Worm (Caenorhabditis elegans) whole organism, mixed stage, embryonic: Measurements from ENCODE around the gene C49C3.6.

ENCODE experiments used
- M03D4.4 ChIP-seq: sonication (generic microtip); optimal IDR thresholded peaks from 2 replicates; lab custom pipeline; 2017; ENCODE audit warnings: mild to moderate bottlenecking, missing genetic modification characterization, missing compliant biosample characterization
- bed-3 ChIP-seq: fragments of 200-800 bp; sonication (Bioruptor generic); optimal IDR thresholded peaks from 3 replicates; lab custom pipeline; 2018; ENCODE audit warnings: mild to moderate bottlenecking, missing genetic modification characterization, moderate library complexity, missing compliant biosample characterization
- blmp-1 ChIP-seq: fragments of 150-350 bp; optimal IDR thresholded peaks from 2 replicates; lab custom pipeline; 2014; ENCODE audit warnings: missing biosample characterization, missing genetic modification characterization
- ceh-39 ChIP-seq: fragments of 150-350 bp; optimal IDR thresholded peaks from 2 replicates; lab custom pipeline; 2014; ENCODE audit warnings: missing biosample characterization, missing genetic modification characterization
- ceh-43 ChIP-seq: fragments of 200-800 bp; sonication (Bioruptor generic); optimal IDR thresholded peaks from 2 replicates; lab custom pipeline; 2018; ENCODE audit warnings: mild to moderate bottlenecking, missing genetic modification characterization, moderate library complexity, missing compliant biosample characterization
- ceh-83 ChIP-seq: fragments of 200-800 bp; sonication (Bioruptor generic); optimal IDR thresholded peaks from 2 replicates; lab custom pipeline; 2018; ENCODE audit warnings: mild to moderate bottlenecking, missing genetic modification characterization, missing compliant biosample characterization
- ces-1 ChIP-seq: fragments of 150-350 bp; optimal IDR thresholded peaks from 2 replicates; lab custom pipeline; 2014; ENCODE audit warnings: missing biosample characterization, missing genetic modification reagents, missing genetic modification characterization
- cnd-1 ChIP-seq: fragments of 200-800 bp; sonication (Bioruptor generic); optimal IDR thresholded peaks from 2 replicates; lab custom pipeline; 2018; ENCODE audit warnings: mild to moderate bottlenecking, missing genetic modification characterization, missing compliant biosample characterization
- drap-1 ChIP-seq: fragments of 200-800 bp; sonication (Bioruptor generic); optimal IDR thresholded peaks from 3 replicates; lab custom pipeline; 2018; ENCODE audit warnings: mild to moderate bottlenecking, missing genetic modification characterization, missing compliant biosample characterization
- elt-3 ChIP-seq: fragments of 150-350 bp; optimal IDR thresholded peaks from 2 replicates; lab custom pipeline; 2014; ENCODE audit warnings: missing biosample characterization, missing genetic modification characterization
- hlh-1 ChIP-seq: fragments of 150-350 bp; optimal IDR thresholded peaks from 2 replicates; lab custom pipeline; 2014; ENCODE audit warnings: missing biosample characterization, missing genetic modification reagents, missing genetic modification characterization
- lin-13 ChIP-seq: fragments of 150-350 bp; optimal IDR thresholded peaks from 2 replicates; lab custom pipeline; 2014; ENCODE audit warnings: missing biosample characterization, missing genetic modification characterization
- lin-32 ChIP-seq: fragments of 200-800 bp; sonication (Bioruptor generic); optimal IDR thresholded peaks from 2 replicates; lab custom pipeline; 2018; ENCODE audit warnings: mild to moderate bottlenecking, missing genetic modification characterization, missing compliant biosample characterization
- lsy-2 ChIP-seq: fragments of 150-350 bp; optimal IDR thresholded peaks from 2 replicates; lab custom pipeline; 2014; ENCODE audit warnings: missing biosample characterization, missing genetic modification characterization
- mab-5 ChIP-seq: fragments of 150-350 bp; optimal IDR thresholded peaks from 2 replicates; lab custom pipeline; 2014; ENCODE audit warnings: missing biosample characterization, missing genetic modification characterization
- mep-1 ChIP-seq: fragments of 150-350 bp; optimal IDR thresholded peaks from 2 replicates; lab custom pipeline; 2017; ENCODE audit warnings: missing biosample characterization, missing genetic modification reagents, missing genetic modification characterization, inconsistent platforms
- mls-2 ChIP-seq: sonication (generic microtip); optimal IDR thresholded peaks from 2 replicates; lab custom pipeline; 2016; ENCODE audit warnings: mild to moderate bottlenecking, missing genetic modification characterization, moderate library complexity, missing compliant biosample characterization
- nhr-12 ChIP-seq: fragments of 150-350 bp; optimal IDR thresholded peaks from 2 replicates; lab custom pipeline; 2014; ENCODE audit warnings: missing biosample characterization, missing genetic modification characterization
- nhr-2 ChIP-seq: fragments of 150-350 bp; optimal IDR thresholded peaks from 2 replicates; lab custom pipeline; 2014; ENCODE audit warnings: missing biosample characterization, missing genetic modification characterization
- nhr-28 ChIP-seq: fragments of 150-350 bp; optimal IDR thresholded peaks from 2 replicates; lab custom pipeline; 2014; ENCODE audit warnings: missing biosample characterization, missing genetic modification characterization
- nhr-76 ChIP-seq: sonication (generic microtip); optimal IDR thresholded peaks from 2 replicates; lab custom pipeline; 2017; ENCODE audit warnings: missing biosample characterization, missing genetic modification characterization
- pha-4 ChIP-seq: fragments of 150-350 bp; optimal IDR thresholded peaks from 2 replicates; lab custom pipeline; 2018; ENCODE audit warnings: missing biosample characterization, missing genetic modification reagents, missing genetic modification characterization
- sptf-1 ChIP-seq: sonication (generic microtip); optimal IDR thresholded peaks from 2 replicates; lab custom pipeline; 2017; ENCODE audit warnings: mild to moderate bottlenecking, missing genetic modification characterization, moderate library complexity, missing compliant biosample characterization
- tbx-8 ChIP-seq: fragments of 200-800 bp; sonication (Bioruptor generic); optimal IDR thresholded peaks from 2 replicates; lab custom pipeline; 2018; ENCODE audit warnings: mild to moderate bottlenecking, missing genetic modification characterization, moderate library complexity, missing compliant biosample characterization
- unc-39 ChIP-seq: fragments of 150-350 bp; optimal IDR thresholded peaks from 2 replicates; lab custom pipeline; 2014; ENCODE audit warnings: missing biosample characterization, missing genetic modification characterization
- unc-62 ChIP-seq: fragments of 150-350 bp; optimal IDR thresholded peaks from 2 replicates; lab custom pipeline; 2014; ENCODE audit warnings: missing biosample characterization, missing genetic modification reagents, missing genetic modification characterization
- zip-8 ChIP-seq: fragments of 150-350 bp; optimal IDR thresholded peaks from 2 replicates; lab custom pipeline; 2014; ENCODE audit warnings: missing biosample characterization, missing genetic modification characterization
- ztf-11 ChIP-seq: fragments of 150-350 bp; optimal IDR thresholded peaks from 2 replicates; lab custom pipeline; 2014; ENCODE audit warnings: missing biosample characterization, missing genetic modification characterization

The C49C3.6 gene

ce11 chrIV:17338920-17339510 is 7.7 kb downstream of the C49C3.6 start, which contains the start of gene C49C3.10:
TSS of gene C49C3.10 (minus strand) at chrIV:17338970.
- TF ChIP-seq bed-3 = no peak
- no peak for TF ChIP-seq pha-4
- TF ChIP-seq mls-2 = no peak
- no peak for TF ChIP-seq mab-5 (tag; lab: Kevin White, UChicago)
- TF ChIP-seq nhr-2 (tag; lab: Kevin White, UChicago) = no peak
- no peak for TF ChIP-seq sptf-1 (tag; lab: Kevin White, UChicago)
- TF ChIP-seq cnd-1 = no peak
- TF ChIP-seq lsy-2 (tag; lab: Kevin White, UChicago) = no peak

- no peak for TF ChIP-seq ceh-83
- TF ChIP-seq pha-4 = no peak
- no peak for TF ChIP-seq tbx-8 (GFP tag; lab: Kevin White, UChicago)
- TF ChIP-seq lin-32 (GFP tag; lab: Kevin White, UChicago) = no peak
- TF ChIP-seq unc-62 = no peak
- TF ChIP-seq ceh-39 (tag; lab: Kevin White, UChicago) = no peak
- TF ChIP-seq ztf-11 (tag; lab: Kevin White, UChicago) = no peak
- TF ChIP-seq lin-13 = no peak
- no peak for TF ChIP-seq bed-3
- no peak for TF ChIP-seq nhr-76 (tag; lab: Kevin White, UChicago)
- no peak for TF ChIP-seq M03D4.4 (tag; lab: Kevin White, UChicago)
- TF ChIP-seq, all 35 proteins: peak for 0
Measured at ce11 chrIV:17341033-17341432, 9.7 kb downstream of the C49C3.6 start.

- TF ChIP-seq nhr-28 (tag; lab: Kevin White, UChicago) (no peak), nhr-76 (tag; lab: Kevin White, UChicago) (no peak), cnd-1 (no peak), ceh-43 (GFP tag; lab: Kevin White, UChicago) (no peak), unc-39 (no peak), M03D4.4 (tag; lab: Kevin White, UChicago) (no peak), mep-1 (tag; lab: Kevin White, UChicago) (no peak), sptf-1 (tag; lab: Kevin White, UChicago) (no peak), ztf-11 (tag; lab: Kevin White, UChicago) (no peak), mab-5 (tag; lab: Kevin White, UChicago) (no peak), lsy-2 (tag; lab: Kevin White, UChicago) (no peak), zip-8 (no peak), hlh-1 (tag; lab: Kevin White, UChicago) (no peak)
Measured at ce11 chrIV:17342179-17342578, 10.9 kb downstream of the C49C3.6 start, which contains the start of gene C49C3.9. TSS of gene C49C3.9 (minus strand) at chrIV:17342314.

DNA sequence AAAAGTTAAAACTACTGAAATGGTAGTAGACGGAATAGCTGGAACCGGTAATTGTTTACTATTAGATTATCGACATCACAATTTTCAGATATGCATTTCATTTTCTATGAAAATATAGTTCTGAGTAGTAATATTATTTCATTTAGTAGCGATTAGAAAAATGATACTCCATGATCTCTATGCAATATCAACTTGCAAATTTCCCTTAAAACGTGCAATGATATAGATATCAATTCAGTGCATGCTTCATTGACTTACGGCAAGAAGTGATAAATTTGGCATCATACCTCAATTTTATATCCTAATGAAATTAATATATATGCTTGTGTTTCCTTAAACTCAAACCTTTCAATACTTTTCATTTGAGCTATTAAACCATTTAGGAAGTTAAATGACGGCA is 11.3 kb downstream of the C49C3.6 start, which contains the start of gene C49C3.21:
Gene C49C3.21 (plus strand): TSS at position 301 of the 400 bp plus-strand sequence.
- TF ChIP-seq ceh-39 (tag; lab: Kevin White, UChicago) (no peak), lin-13 (no peak), ceh-83 (no peak), M03D4.4 (tag; lab: Kevin White, UChicago) (no peak), ces-1 (GFP tag; lab: Kevin White, UChicago) (no peak), nhr-2 (tag; lab: Kevin White, UChicago) (no peak), ceh-43 (GFP tag; lab: Kevin White, UChicago) (no peak), elt-3 (no peak), hlh-1 (tag; lab: Kevin White, UChicago) (no peak)

DNA sequence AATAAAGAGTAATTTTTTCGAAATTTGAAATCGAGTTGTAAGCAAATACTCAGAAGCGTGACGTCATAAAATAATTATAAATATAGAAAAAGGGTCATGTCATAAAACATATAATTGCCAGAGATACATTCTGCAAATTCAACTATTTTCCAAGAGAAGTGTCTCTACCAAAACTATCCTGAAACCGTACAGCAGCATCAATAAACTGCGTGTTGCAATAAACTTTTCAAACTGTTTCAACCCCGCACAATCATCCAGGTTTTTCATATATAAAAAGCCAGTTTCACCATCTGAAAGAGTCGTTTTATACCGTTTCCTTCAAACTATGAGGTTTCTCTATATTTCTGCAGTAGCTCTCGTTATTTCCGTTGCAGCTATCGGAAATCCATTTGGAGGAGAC is 12.2 kb downstream of the C49C3.6 start, which contains the start of gene C49C3.11:
Gene C49C3.11 (plus strand): TSS at position 301 of the 400 bp plus-strand sequence.
- TF ChIP-seq drap-1 (GFP tag; lab: Kevin White, UChicago) (no peak), lsy-2 (tag; lab: Kevin White, UChicago) (no peak), bed-3 (no peak), tbx-8 (GFP tag; lab: Kevin White, UChicago) (no peak), ceh-83 (no peak), pha-4 (no peak), ceh-43 (GFP tag; lab: Kevin White, UChicago) (no peak), sptf-1 (tag; lab: Kevin White, UChicago) (no peak), ztf-11 (tag; lab: Kevin White, UChicago) (no peak), mab-5 (tag; lab: Kevin White, UChicago) (no peak), mls-2 (no peak), nhr-12 (no peak), zip-8 (no peak), unc-62 (no peak), hlh-1 (tag; lab: Kevin White, UChicago) (no peak)
- TF ChIP-seq, all 35 proteins: peak for 0

ce11 chrIV:17346599-17347218 is 15.4 kb downstream of the C49C3.6 start, which contains the start of the genes clec-197 and clec-198:
TSS of gene clec-197 (minus strand) at chrIV:17346699.
TSS of gene clec-198 (plus strand) at chrIV:17347168.
- TF ChIP-seq pha-4 (no peak), ztf-11 (tag; lab: Kevin White, UChicago) (no peak), sptf-1 (tag; lab: Kevin White, UChicago) (no peak), hlh-1 (tag; lab: Kevin White, UChicago) (no peak), blmp-1 (tag; lab: Kevin White, UChicago) (no peak), M03D4.4 (tag; lab: Kevin White, UChicago) (no peak), nhr-12 (no peak), ceh-43 (GFP tag; lab: Kevin White, UChicago) (no peak)
